Fruit fly (Drosophila melanogaster): ENCODE results near the gene CG4496.
A peak's percentile ranks its signal among the peaks of the same experiment; 100 is the strongest.

The CG4496 gene

dm6 chr2L:7204172-7204482 is 14.3 kb upstream of the CG4496 start, which contains the start of gene CG4502 (continued):
- peak; percentile 23; the same call in 1 of the 2 replicates for TF ChIP-seq Xrp1 (GFP tag; IDR thresholded peaks at IDR 0.05)
- peak; percentile 28 for TF ChIP-seq Nf-YC (tag; optimal IDR thresholded peaks at IDR 0.05)
- peak; percentile 38 for TF ChIP-seq Antp (GFP tag; optimal IDR thresholded peaks at IDR 0.05)
- TF ChIP-seq disco-r (GFP tag; optimal IDR thresholded peaks at IDR 0.05): no peak
- no peak for TF ChIP-seq Hey (tag; optimal IDR thresholded peaks at IDR 0.05)
- no peak for TF ChIP-seq CG15011 (GFP tag; optimal IDR thresholded peaks at IDR 0.05)
- no peak for TF ChIP-seq ap (GFP tag; IDR thresholded peaks at IDR 0.05)
- TF ChIP-seq CG2875 (GFP tag; optimal IDR thresholded peaks at IDR 0.05): no peak
- no peak for TF ChIP-seq CG3838 (GFP tag; optimal IDR thresholded peaks at IDR 0.05)
- no peak for TF ChIP-seq CG7357 (GFP tag; IDR thresholded peaks at IDR 0.05)
- no peak for TF ChIP-seq CG17612 (GFP tag; IDR thresholded peaks at IDR 0.05)
- TF ChIP-seq CG9609 (GFP tag; optimal IDR thresholded peaks at IDR 0.05): no peak
- no peak for TF ChIP-seq esg (GFP tag; conservative IDR thresholded peaks at IDR 0.05)
- no peak for TF ChIP-seq CG3726 (GFP tag; IDR thresholded peaks at IDR 0.05)
- TF ChIP-seq h (optimal IDR thresholded peaks at IDR 0.05): no peak
- TF ChIP-seq nom (GFP tag; optimal IDR thresholded peaks at IDR 0.05): no peak
- no peak for TF ChIP-seq D (optimal IDR thresholded peaks at IDR 0.05)
- no peak for TF ChIP-seq D (GFP tag; optimal IDR thresholded peaks at IDR 0.05)
- no peak for TF ChIP-seq sc (optimal IDR thresholded peaks at IDR 0.05)
- TF ChIP-seq sc (GFP tag; optimal IDR thresholded peaks at IDR 0.05): no peak
- no peak for TF ChIP-seq Mad (GFP tag; optimal IDR thresholded peaks at IDR 0.05)
- TF ChIP-seq CG11398 (GFP tag; optimal IDR thresholded peaks at IDR 0.05): no peak
- no peak for TF ChIP-seq CG10274 (GFP tag; optimal IDR thresholded peaks at IDR 0.05)
- TF ChIP-seq fd3F (GFP tag; optimal IDR thresholded peaks at IDR 0.05): no peak
- no peak for TF ChIP-seq chn (GFP tag; optimal IDR thresholded peaks at IDR 0.05)
- no peak for TF ChIP-seq danr (GFP tag; IDR thresholded peaks at IDR 0.05)
- no peak for TF ChIP-seq eve (GFP tag; optimal IDR thresholded peaks at IDR 0.05)
- no peak for TF ChIP-seq Sox102F (GFP tag; optimal IDR thresholded peaks at IDR 0.05)
- TF ChIP-seq odd (GFP tag; optimal IDR thresholded peaks at IDR 0.05): no peak
- peak; percentile 78 for TF ChIP-seq Myb (GFP tag; optimal IDR thresholded peaks at IDR 0.05)
- no peak for TF ChIP-seq CG13775 (GFP tag; optimal IDR thresholded peaks at IDR 0.05)
- TF ChIP-seq dimm (GFP tag; IDR thresholded peaks at IDR 0.05): no peak
- no peak for TF ChIP-seq CG10959 (GFP tag; IDR thresholded peaks at IDR 0.05)
- peak; percentile 77 for TF ChIP-seq sob (GFP tag; IDR thresholded peaks at IDR 0.05)
- TF ChIP-seq CG18262 (tag; optimal IDR thresholded peaks at IDR 0.05): no peak
- TF ChIP-seq CG32532 (GFP tag; IDR thresholded peaks at IDR 0.05): peak; percentile 67; the same call in 1 of the 2 replicates
- no peak for TF ChIP-seq CG6765 (GFP tag; optimal IDR thresholded peaks at IDR 0.05)
- peak; percentile 98 for TF ChIP-seq tna (GFP tag; IDR thresholded peaks at IDR 0.05; ENCODE audit: partially characterized antibody)
- no peak for TF ChIP-seq CG30403 (GFP tag; optimal IDR thresholded peaks at IDR 0.05)
- no peak for TF ChIP-seq Usf (GFP tag; optimal IDR thresholded peaks at IDR 0.05)
- no peak for TF ChIP-seq CG31441 (GFP tag; IDR thresholded peaks at IDR 0.05)
- TF ChIP-seq CG18764 (GFP tag; optimal IDR thresholded peaks at IDR 0.05): no peak
- peak; percentile 19 for TF ChIP-seq sqz (GFP tag; optimal IDR thresholded peaks at IDR 0.05)
- TF ChIP-seq Neu2 (GFP tag; optimal IDR thresholded peaks at IDR 0.05; ENCODE audit: borderline replicate concordance): no peak
- peak; percentile 39 for TF ChIP-seq CG2120 (GFP tag; optimal IDR thresholded peaks at IDR 0.05)
- no peak for TF ChIP-seq Ssrp (tag; optimal IDR thresholded peaks at IDR 0.05)
- no peak for TF ChIP-seq Bdp1 (GFP tag; optimal IDR thresholded peaks at IDR 0.05)
- peak; percentile 45; the same call in 1 of the 2 replicates for TF ChIP-seq Adf1 (GFP tag; IDR thresholded peaks at IDR 0.05)
- TF ChIP-seq Atf-2 (GFP tag; optimal IDR thresholded peaks at IDR 0.05): no peak
- peak; percentile 50 for TF ChIP-seq CG17829 (tag; optimal IDR thresholded peaks at IDR 0.05)
- TF ChIP-seq Hr3 (GFP tag; optimal IDR thresholded peaks at IDR 0.05): no peak
- TF ChIP-seq Nf-YB (GFP tag; optimal IDR thresholded peaks at IDR 0.05): no peak
- no peak for TF ChIP-seq CG2202 (tag; optimal IDR thresholded peaks at IDR 0.05)
- TF ChIP-seq MTF-1 (GFP tag; optimal IDR thresholded peaks at IDR 0.05; ENCODE audit: borderline replicate concordance): no peak

Data from whole organism, embryonic.